Worm (Caenorhabditis elegans): ENCODE data around the gene F17C11.11.

DNA sequence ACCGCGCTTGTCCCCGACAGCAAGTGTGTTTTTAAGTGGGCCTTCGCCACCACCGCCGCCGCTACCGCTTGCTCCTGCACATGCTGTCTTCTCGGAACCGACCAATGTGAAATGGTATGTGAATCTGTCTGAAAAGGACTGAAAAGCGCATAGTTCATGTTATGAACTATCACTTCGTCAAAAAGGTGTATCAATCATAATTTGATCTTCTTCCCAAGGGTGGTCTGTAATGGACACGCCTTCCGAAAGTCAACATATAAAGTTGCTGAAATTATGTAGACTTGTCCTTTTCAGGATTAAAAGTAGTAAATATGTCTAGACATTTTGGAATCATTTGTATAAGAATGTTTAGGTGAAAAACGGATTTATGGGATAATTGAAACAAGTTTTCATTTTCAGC, 3.5 kb upstream of the F17C11.11 start, which contains the start of gene zip-9:
- TF ChIP-seq lin-40 (tag; optimal IDR thresholded peaks at IDR 0.05) (no peak), ztf-18 (tag; optimal IDR thresholded peaks at IDR 0.05) (no peak), lin-26 (GFP tag; IDR thresholded peaks at IDR 0.05) (no peak), snpc-4 (GFP tag; optimal IDR thresholded peaks at IDR 0.05) (no peak), snpc-4 (tag; optimal IDR thresholded peaks at IDR 0.05) (no peak), nhr-27 (tag; optimal IDR thresholded peaks at IDR 0.05) (no peak), Y79H2A.3 (GFP tag; conservative IDR thresholded peaks at IDR 0.05) (no peak), Y95B8A.8 (GFP tag; IDR thresholded peaks at IDR 0.05) (no peak)

Data from whole organism, young adult.